Worm (Caenorhabditis elegans) whole organism, late embryonic: ENCODE data around the gene ccch-5.

Experiments
- Y22D7AL.16 ChIP-seq: sonication (generic microtip); optimal IDR thresholded peaks from 2 replicates; lab custom pipeline; 2016; ENCODE audit warnings: missing genetic modification characterization, missing compliant biosample characterization
- nhr-11 ChIP-seq: fragments of 150-350 bp; optimal IDR thresholded peaks from 2 replicates; lab custom pipeline; 2014; ENCODE audit warnings: missing biosample characterization, missing genetic modification characterization
- tbx-2 ChIP-seq: sonication (generic microtip); optimal IDR thresholded peaks from 2 replicates; lab custom pipeline; 2016; ENCODE audit warnings: missing genetic modification characterization, missing compliant biosample characterization
- ttx-3 ChIP-seq: sonication (generic microtip); optimal IDR thresholded peaks from 2 replicates; lab custom pipeline; 2016; ENCODE audit warnings: missing genetic modification reagents, missing genetic modification characterization, missing compliant biosample characterization

- TF ChIP-seq Y22D7AL.16 = no peak
- TF ChIP-seq nhr-11 (tag; lab: Kevin White, UChicago) = no peak
- TF ChIP-seq tbx-2 = no peak
- TF ChIP-seq ttx-3 (tag; lab: Kevin White, UChicago) = no peak
Observed at ce11 chrIV:14883812-14884211, 35.6 kb upstream of the ccch-5 start.
